Fruit fly (Drosophila melanogaster): ENCODE measurements around the gene Idh3g.

The Idh3g gene

DNA sequence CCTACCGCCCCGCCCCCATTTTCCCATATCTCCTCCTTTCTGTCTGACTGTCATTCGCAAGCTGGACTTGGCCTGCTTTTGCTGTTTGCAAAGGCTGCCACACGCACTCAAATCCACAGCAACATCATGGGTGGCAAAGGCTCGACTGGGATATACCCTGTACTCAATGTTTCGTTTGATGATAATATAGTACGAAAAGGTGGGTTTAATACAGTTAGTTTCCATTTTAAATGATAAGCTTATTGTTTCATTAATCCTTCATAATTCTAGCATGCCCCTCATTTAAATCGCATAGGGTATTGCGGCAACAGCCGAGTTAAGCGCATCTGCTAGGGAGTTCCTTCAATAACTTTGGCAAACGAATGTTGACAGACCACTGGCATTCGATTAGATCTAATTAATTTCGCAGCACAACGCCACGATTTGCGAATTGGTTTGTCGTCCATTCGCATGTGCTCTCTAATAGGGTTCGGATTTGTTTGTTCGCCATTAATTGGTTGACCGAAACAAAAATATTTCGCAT is 13.6 kb downstream of the Idh3g start:
- TF ChIP-seq CG15336 (GFP tag; IDR thresholded peaks at IDR 0.05) = no peak
- TF ChIP-seq net (GFP tag; optimal IDR thresholded peaks at IDR 0.05) = no peak
- no peak for TF ChIP-seq Eip75B (GFP tag; optimal IDR thresholded peaks at IDR 0.05)
- no peak for TF ChIP-seq CG3032 (tag; optimal IDR thresholded peaks at IDR 0.05)
- no peak for TF ChIP-seq dsx (GFP tag; optimal IDR thresholded peaks at IDR 0.05; ENCODE audit: poor library complexity, severe bottlenecking)
- no peak for TF ChIP-seq CG10631 (GFP tag; optimal IDR thresholded peaks at IDR 0.05)
- TF ChIP-seq CG8632 (GFP tag; optimal IDR thresholded peaks at IDR 0.05) = no peak
- TF ChIP-seq pdm3 (GFP tag; optimal IDR thresholded peaks at IDR 0.05) = no peak
- no peak for TF ChIP-seq dac (GFP tag; optimal IDR thresholded peaks at IDR 0.05)
- no peak for TF ChIP-seq CG8319 (GFP tag; optimal IDR thresholded peaks at IDR 0.05)
- TF ChIP-seq Ets21C (GFP tag; optimal IDR thresholded peaks at IDR 0.05) = no peak
- no peak for TF ChIP-seq fd59A (GFP tag; optimal IDR thresholded peaks at IDR 0.05)
- no peak for TF ChIP-seq Hr4 (GFP tag; optimal IDR thresholded peaks at IDR 0.05)
- TF ChIP-seq CG6792 (GFP tag; optimal IDR thresholded peaks at IDR 0.05) = no peak
- TF ChIP-seq CG1621 (tag; optimal IDR thresholded peaks at IDR 0.05) = no peak
- TF ChIP-seq svp (GFP tag) = no peak
- no peak for TF ChIP-seq CG7368 (GFP tag; optimal IDR thresholded peaks at IDR 0.05)
- no peak for TF ChIP-seq fd85E (GFP tag; optimal IDR thresholded peaks at IDR 0.05)
- TF ChIP-seq CG6163 (GFP tag; IDR thresholded peaks at IDR 0.05) = no peak
- no peak for TF ChIP-seq achi (GFP tag; optimal IDR thresholded peaks at IDR 0.05)

DNA sequence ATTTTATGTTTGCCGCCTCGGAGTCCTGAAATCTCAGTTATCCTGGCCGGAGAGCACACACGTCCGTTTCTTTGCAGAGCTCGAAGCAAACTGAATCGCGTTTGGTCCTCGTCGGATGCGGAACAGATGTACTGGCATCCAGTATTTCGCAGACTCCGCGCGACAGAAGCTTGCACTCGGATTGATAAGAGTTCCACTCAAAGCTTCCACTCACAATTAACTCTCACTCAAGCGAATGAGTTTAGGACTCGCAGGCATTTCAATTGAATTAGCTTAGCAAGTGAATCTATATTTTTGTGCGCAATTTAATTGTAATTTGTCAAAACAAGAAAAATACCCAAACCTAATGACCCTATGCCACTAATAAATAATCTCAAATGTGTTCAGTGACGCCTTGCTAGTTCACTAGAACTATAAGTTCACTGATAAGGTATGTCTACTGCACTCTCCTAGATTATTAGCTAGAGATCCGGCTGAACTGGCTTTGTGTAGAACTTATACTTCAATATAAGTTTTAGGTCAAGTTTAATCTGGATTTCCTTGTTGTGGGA is 39.5 kb downstream of the Idh3g start:
- TF ChIP-seq CG3919 (GFP tag; optimal IDR thresholded peaks at IDR 0.05) (no peak), CG6276 (GFP tag; optimal IDR thresholded peaks at IDR 0.05) (no peak), Sox15 (GFP tag; optimal IDR thresholded peaks at IDR 0.05) (no peak), CG11762 (GFP tag; optimal IDR thresholded peaks at IDR 0.05; ENCODE audit: insufficient read depth) (no peak), net (GFP tag; optimal IDR thresholded peaks at IDR 0.05) (no peak), fd85E (GFP tag; optimal IDR thresholded peaks at IDR 0.05) (no peak), CG9139 (GFP tag; optimal IDR thresholded peaks at IDR 0.05) (no peak), CG8119 (GFP tag; IDR thresholded peaks at IDR 0.05) (no peak), CG3032 (tag; optimal IDR thresholded peaks at IDR 0.05) (no peak), CG6163 (GFP tag; IDR thresholded peaks at IDR 0.05) (no peak), topi (GFP tag; optimal IDR thresholded peaks at IDR 0.05) (no peak)

DNA sequence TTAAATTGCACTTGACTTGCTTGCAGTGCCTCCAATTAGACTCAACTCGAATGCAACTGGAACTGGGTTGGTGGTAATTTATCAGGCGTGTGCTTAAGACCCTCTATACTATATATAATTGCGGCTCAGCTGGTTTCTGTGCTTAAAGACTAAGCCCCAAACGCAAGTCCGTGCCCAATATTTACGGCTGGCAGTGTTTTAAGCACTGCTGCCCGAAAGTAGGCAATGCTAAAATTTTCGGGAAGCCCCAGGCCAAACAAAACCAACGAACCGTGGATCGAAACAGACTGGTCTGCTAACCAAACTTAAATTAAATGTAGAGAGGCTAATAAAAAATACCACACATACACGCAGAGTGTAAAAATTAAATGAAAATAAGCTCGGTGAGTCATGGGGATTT is 40.4 kb downstream of the Idh3g start:
- no peak for TF ChIP-seq CG4318 (GFP tag; optimal IDR thresholded peaks at IDR 0.05)
- peak; percentile 34 for TF ChIP-seq svp (GFP tag)
- TF ChIP-seq Eip78C (GFP tag) = peak; percentile 53
- TF ChIP-seq CG1621 (tag; optimal IDR thresholded peaks at IDR 0.05) = no peak
- no peak for TF ChIP-seq CG6792 (GFP tag; optimal IDR thresholded peaks at IDR 0.05)
- TF ChIP-seq CG8119 (GFP tag; IDR thresholded peaks at IDR 0.05) = no peak
- no peak for TF ChIP-seq CG8319 (GFP tag; optimal IDR thresholded peaks at IDR 0.05)

DNA sequence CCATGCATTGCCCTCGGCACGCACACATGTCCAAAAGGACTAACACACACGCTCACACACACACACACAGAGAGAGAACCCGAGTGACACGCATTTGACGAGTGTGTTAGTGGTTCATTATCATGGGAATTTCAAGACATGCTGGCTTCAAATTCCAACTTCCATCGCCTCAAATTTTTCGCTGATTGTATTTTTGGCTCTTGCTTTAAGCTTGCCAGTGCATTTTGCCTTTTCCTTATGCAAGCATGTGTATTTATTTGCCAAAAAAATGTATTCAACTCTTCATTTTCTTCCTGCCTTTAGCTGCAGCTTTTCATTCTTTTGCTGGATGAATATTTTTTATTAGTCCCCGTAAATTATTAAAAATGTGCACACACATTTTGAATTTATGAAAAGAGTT is 43.1 kb downstream of the Idh3g start:
- TF ChIP-seq salr (GFP tag; optimal IDR thresholded peaks at IDR 0.05) (no peak), Met (GFP tag; optimal IDR thresholded peaks at IDR 0.05) (no peak), CG11294 (GFP tag; IDR thresholded peaks at IDR 0.05) (no peak), topi (GFP tag; optimal IDR thresholded peaks at IDR 0.05) (no peak), cyc (GFP tag; optimal IDR thresholded peaks at IDR 0.05) (no peak), Lpt (GFP tag; optimal IDR thresholded peaks at IDR 0.05) (no peak), CG10669 (GFP tag; optimal IDR thresholded peaks at IDR 0.05) (no peak), CG34406 (GFP tag; optimal IDR thresholded peaks at IDR 0.05) (no peak), CG6163 (GFP tag; IDR thresholded peaks at IDR 0.05) (no peak), dac (GFP tag; optimal IDR thresholded peaks at IDR 0.05) (no peak), svp (GFP tag) (no peak), CG6808 (GFP tag; optimal IDR thresholded peaks at IDR 0.05) (no peak), CG3919 (GFP tag; optimal IDR thresholded peaks at IDR 0.05) (no peak), Sox14 (GFP tag; optimal IDR thresholded peaks at IDR 0.05) (no peak), CG6854 (GFP tag; optimal IDR thresholded peaks at IDR 0.05) (no peak), CG3032 (tag; optimal IDR thresholded peaks at IDR 0.05) (no peak), CG10631 (GFP tag; optimal IDR thresholded peaks at IDR 0.05) (no peak), Eip93F (GFP tag; optimal IDR thresholded peaks at IDR 0.05) (no peak), vri (GFP tag; optimal IDR thresholded peaks at IDR 0.05) (no peak)

Measured in whole organism, prepupa.